Worm (Caenorhabditis elegans) whole organism, L2 larva: Measurements from ENCODE around the gene clec-206.
A peak's percentile ranks its signal among the peaks of the same experiment; 100 is the strongest.

Source experiments
- C34F6.9 ChIP-seq: fragments of 150-350 bp; optimal IDR thresholded peaks from 2 replicates; lab custom pipeline; 2014; ENCODE audit warnings: missing biosample characterization, missing genetic modification characterization
- F13H6.1 ChIP-seq: sonication (generic microtip); optimal IDR thresholded peaks from 2 replicates; lab custom pipeline; 2016; ENCODE audit warnings: missing genetic modification characterization, missing compliant biosample characterization
- ZK546.5 ChIP-seq: sonication (generic microtip); optimal IDR thresholded peaks from 2 replicates; lab custom pipeline; 2017; ENCODE audit warnings: missing biosample characterization, missing genetic modification characterization
- blmp-1 ChIP-seq: sonication (generic microtip); optimal IDR thresholded peaks from 2 replicates; lab custom pipeline; 2017; ENCODE audit warnings: missing genetic modification characterization, mild to moderate bottlenecking, missing compliant biosample characterization, antibody characterized with exemption, moderate library complexity; ENCODE audit not compliant: insufficient read depth
- crh-2 ChIP-seq: sonication (generic microtip); optimal IDR thresholded peaks from 2 replicates; lab custom pipeline; 2017; ENCODE audit warnings: missing biosample characterization, missing genetic modification characterization
- dmd-4 ChIP-seq: sonication (generic microtip); optimal IDR thresholded peaks from 2 replicates; lab custom pipeline; 2017; ENCODE audit warnings: missing biosample characterization, missing genetic modification characterization
- egl-27 ChIP-seq: sonication (generic microtip); optimal IDR thresholded peaks from 3 replicates; lab custom pipeline; 2017; ENCODE audit warnings: missing biosample characterization, missing genetic modification reagents, missing genetic modification characterization
- elt-3 ChIP-seq: sonication (generic microtip); optimal IDR thresholded peaks from 2 replicates; lab custom pipeline; 2017; ENCODE audit warnings: missing biosample characterization, missing genetic modification characterization
- gmeb-1 ChIP-seq: fragments of 150-350 bp; optimal IDR thresholded peaks from 2 replicates; lab custom pipeline; 2014; ENCODE audit warnings: missing biosample characterization, missing genetic modification characterization
- lsy-2 ChIP-seq, 2 experiments: fragments of 150-350 bp in 1 of 2; sonication (generic microtip) in 1 of 2; optimal IDR thresholded peaks; 2 replicates each; lab custom pipeline; 2014 to 2017; ENCODE audit warnings: missing biosample characterization in 2 of 2, missing genetic modification characterization in 2 of 2
- mab-5 ChIP-seq: fragments of 150-350 bp; optimal IDR thresholded peaks from 2 replicates; lab custom pipeline; 2014; ENCODE audit warnings: missing biosample characterization, missing genetic modification characterization
- mbf-1 ChIP-seq: sonication (generic microtip); optimal IDR thresholded peaks from 2 replicates; lab custom pipeline; 2017; ENCODE audit warnings: missing biosample characterization, missing genetic modification characterization
- mdl-1 ChIP-seq, 2 experiments: fragments of 150-350 bp in 1 of 2; sonication (generic microtip) in 1 of 2; optimal IDR thresholded peaks; 2 replicates each; lab custom pipeline; 2017; ENCODE audit warnings: missing biosample characterization in 2 of 2, missing genetic modification characterization in 2 of 2
- nhr-12 ChIP-seq: fragments of 150-350 bp; optimal IDR thresholded peaks from 2 replicates; lab custom pipeline; 2014; ENCODE audit warnings: missing biosample characterization, missing genetic modification characterization
- nhr-129 ChIP-seq: fragments of 150-350 bp; optimal IDR thresholded peaks from 2 replicates; lab custom pipeline; 2014; ENCODE audit warnings: missing biosample characterization, missing genetic modification characterization
- nhr-21 ChIP-seq: fragments of 150-350 bp; optimal IDR thresholded peaks from 2 replicates; lab custom pipeline; 2014; ENCODE audit warnings: missing biosample characterization, missing genetic modification characterization
- nhr-23 ChIP-seq: fragments of 150-350 bp; optimal IDR thresholded peaks from 2 replicates; lab custom pipeline; 2014; ENCODE audit warnings: missing biosample characterization, missing genetic modification reagents, missing genetic modification characterization
- nhr-237 ChIP-seq: fragments of 150-350 bp; optimal IDR thresholded peaks from 2 replicates; lab custom pipeline; 2014; ENCODE audit warnings: missing biosample characterization, missing genetic modification characterization
- nhr-25 ChIP-seq: fragments of 150-350 bp; sonication (generic microtip); optimal IDR thresholded peaks from 3 replicates; lab custom pipeline; 2014; ENCODE audit warnings: missing biosample characterization, missing genetic modification characterization
- nhr-6 ChIP-seq: fragments of 150-350 bp; optimal IDR thresholded peaks from 2 replicates; lab custom pipeline; 2014; ENCODE audit warnings: missing biosample characterization, missing genetic modification characterization
- nhr-77 ChIP-seq: fragments of 150-350 bp; optimal IDR thresholded peaks from 2 replicates; lab custom pipeline; 2014; ENCODE audit warnings: missing biosample characterization, missing genetic modification characterization
- peb-1 ChIP-seq: fragments of 150-350 bp; optimal IDR thresholded peaks from 2 replicates; lab custom pipeline; 2014; ENCODE audit warnings: missing biosample characterization, missing genetic modification characterization
- skn-1 ChIP-seq: sonication (generic microtip); optimal IDR thresholded peaks from 2 replicates; lab custom pipeline; 2017; ENCODE audit warnings: missing biosample characterization, missing genetic modification characterization
- sma-3 ChIP-seq: sonication (generic microtip); optimal IDR thresholded peaks from 2 replicates; lab custom pipeline; 2016; ENCODE audit warnings: missing genetic modification reagents, missing genetic modification characterization, missing compliant biosample characterization
- sma-9 ChIP-seq, 2 experiments: fragments of 150-350 bp in 1 of 2; sonication (generic microtip) in 1 of 2; optimal IDR thresholded peaks; 2 replicates each; lab custom pipeline; 2014 to 2016; ENCODE audit warnings: missing genetic modification characterization in 2 of 2, mild to moderate bottlenecking in 1 of 2, missing biosample characterization in 1 of 2, missing compliant biosample characterization in 1 of 2, missing genetic modification reagents in 1 of 2, moderate library complexity in 1 of 2
- snpc-4 ChIP-seq: fragments of 150-350 bp; optimal IDR thresholded peaks from 2 replicates; lab custom pipeline; 2014; ENCODE audit warnings: missing biosample characterization, missing genetic modification characterization
- unc-55 ChIP-seq: fragments of 150-350 bp; sonication (generic microtip); optimal IDR thresholded peaks from 3 replicates; lab custom pipeline; 2014; ENCODE audit warnings: missing biosample characterization, missing genetic modification reagents, missing genetic modification characterization
- unc-62 ChIP-seq: fragments of 150-350 bp; optimal IDR thresholded peaks from 2 replicates; lab custom pipeline; 2014; ENCODE audit warnings: missing biosample characterization, missing genetic modification reagents, missing genetic modification characterization

Gene clec-206

ce11 chrV:2011777-2012176 lies 7.6 kb upstream of the clec-206 start, which contains the start of gene F59A7.7:
Gene F59A7.7, plus strand, starts transcription at chrV:2012077.
- no peak for TF ChIP-seq nhr-237 (tag; lab: Kevin White, UChicago)
- no peak for TF ChIP-seq nhr-129 (tag; lab: Kevin White, UChicago)
- TF ChIP-seq mbf-1 (tag; lab: Kevin White, UChicago): no peak
- TF ChIP-seq mdl-1 (tag; optimal IDR thresholded peaks at IDR 0.05; lab: Kevin White, UChicago): no peak
- no peak for TF ChIP-seq peb-1 (tag; lab: Kevin White, UChicago)
- TF ChIP-seq sma-3 (GFP tag; lab: Kevin White, UChicago): no peak
- no peak for TF ChIP-seq nhr-6 (tag; lab: Kevin White, UChicago)
- TF ChIP-seq egl-27 (tag; lab: Kevin White, UChicago): no peak
- no peak for TF ChIP-seq nhr-25 (tag; lab: Kevin White, UChicago)
- TF ChIP-seq blmp-1: no peak
- no peak for TF ChIP-seq unc-62 (GFP tag; lab: Kevin White, UChicago)
- TF ChIP-seq sma-9 (GFP tag; optimal IDR thresholded peaks at IDR 0.05; lab: Kevin White, UChicago): no peak
- TF ChIP-seq sma-9 (tag; optimal IDR thresholded peaks at IDR 0.05; lab: Kevin White, UChicago): no peak
- TF ChIP-seq nhr-77 (tag; lab: Kevin White, UChicago): no peak

- TF ChIP-seq mbf-1 (tag; lab: Kevin White, UChicago) (no peak), nhr-21 (peak; percentile 15), unc-62 (GFP tag; lab: Kevin White, UChicago) (no peak), nhr-129 (tag; lab: Kevin White, UChicago) (peak; percentile 66), dmd-4 (tag; lab: Kevin White, UChicago) (no peak), C34F6.9 (peak; percentile 9), nhr-12 (tag; lab: Kevin White, UChicago) (no peak), sma-3 (GFP tag; lab: Kevin White, UChicago) (peak; percentile 68), mdl-1 (tag; optimal IDR thresholded peaks at IDR 0.05; lab: Kevin White, UChicago) (no peak), gmeb-1 (peak; percentile 42), F13H6.1 (no peak), ZK546.5 (tag; lab: Kevin White, UChicago) (no peak), lsy-2 (tag; optimal IDR thresholded peaks at IDR 0.05; lab: Kevin White, UChicago) (peak; percentile 73 to 96), crh-2 (tag; lab: Kevin White, UChicago) (peak; percentile 1), unc-55 (GFP tag; lab: Kevin White, UChicago) (peak; percentile 75), sma-9 (GFP tag; optimal IDR thresholded peaks at IDR 0.05; lab: Kevin White, UChicago) (peak; percentile 33), sma-9 (tag; optimal IDR thresholded peaks at IDR 0.05; lab: Kevin White, UChicago) (no peak)
Measured at ce11 chrV:2008412-2008811, 4.3 kb upstream of the clec-206 start.

- TF ChIP-seq unc-55 (GFP tag; lab: Kevin White, UChicago) (no peak), elt-3 (tag; lab: Kevin White, UChicago) (no peak), sma-9 (GFP tag; optimal IDR thresholded peaks at IDR 0.05; lab: Kevin White, UChicago) (no peak), sma-9 (tag; optimal IDR thresholded peaks at IDR 0.05; lab: Kevin White, UChicago) (no peak)
Measured at ce11 chrV:2004659-2005058, 530 bp upstream of the clec-206 start, which contains the start of gene cysl-4. Gene cysl-4, plus strand, starts transcription at chrV:2004959.

- TF ChIP-seq sma-9 (GFP tag; optimal IDR thresholded peaks at IDR 0.05; lab: Kevin White, UChicago) (peak; percentile 34), sma-9 (tag; optimal IDR thresholded peaks at IDR 0.05; lab: Kevin White, UChicago) (no peak), mab-5 (no peak), crh-2 (tag; lab: Kevin White, UChicago) (peak; percentile 2), unc-62 (GFP tag; lab: Kevin White, UChicago) (no peak)
Measured at ce11 chrV:1999531-2000094, 4.5 kb downstream of the clec-206 start, which contains the start of gene alh-5. Gene alh-5, minus strand, starts transcription at chrV:1999581.

ce11 chrV:1998358-1998757 lies 5.8 kb downstream of the clec-206 start:
- TF ChIP-seq sma-9 (GFP tag; optimal IDR thresholded peaks at IDR 0.05; lab: Kevin White, UChicago): peak; percentile 6
- TF ChIP-seq sma-9 (tag; optimal IDR thresholded peaks at IDR 0.05; lab: Kevin White, UChicago): no peak
- no peak for TF ChIP-seq skn-1 (tag; lab: Kevin White, UChicago)

- TF ChIP-seq dmd-4 (tag; lab: Kevin White, UChicago): no peak
- no peak for TF ChIP-seq nhr-23 (tag; lab: Kevin White, UChicago)
- TF ChIP-seq ZK546.5 (tag; lab: Kevin White, UChicago): no peak
- no peak for TF ChIP-seq snpc-4 (tag; lab: Kevin White, UChicago)
- no peak for TF ChIP-seq mdl-1 (tag; optimal IDR thresholded peaks at IDR 0.05; lab: Kevin White, UChicago)
Measured at ce11 chrV:1992515-1992968, 11.6 kb downstream of the clec-206 start, which contains the start of gene tnt-4. Gene tnt-4, minus strand, starts transcription at chrV:1992918.
